Fruit fly (Drosophila melanogaster) whole organism, embryonic: ENCODE data around the gene PsGEF.

Experiments
- Ada2b ChIP-seq: fragments of 200-800 bp; sonication (Bioruptor generic); IDR thresholded peaks from 2 replicates; pipeline ENCODE4 v1.3.6; 2022; ENCODE audit warnings: missing biosample characterization, missing genetic modification characterization
- CG10321 ChIP-seq: fragments of 200-800 bp; sonication (Bioruptor generic); IDR thresholded peaks from 2 replicates; pipeline ENCODE4 v1.3.6; 2022; ENCODE audit warnings: missing biosample characterization, missing genetic modification characterization
- CG11695 ChIP-seq: fragments of 200-800 bp; sonication (Bioruptor generic); IDR thresholded peaks from 3 replicates; pipeline ENCODE4 v1.3.6; 2022; ENCODE audit warnings: missing biosample characterization, missing genetic modification characterization
- CG11696 ChIP-seq: fragments of 200-800 bp; sonication (Bioruptor generic); IDR thresholded peaks from 2 replicates; pipeline ENCODE4 v1.3.6; 2022; ENCODE audit warnings: missing biosample characterization, missing genetic modification characterization
- CG12744 ChIP-seq: fragments of 200-800 bp; sonication (Bioruptor generic); optimal IDR thresholded peaks from 2 replicates; lab custom pipeline; 2016; ENCODE audit warnings: missing biosample characterization, missing genetic modification characterization
- CG13287 ChIP-seq: fragments of 200-800 bp; sonication (Bioruptor generic); IDR thresholded peaks from 2 replicates; pipeline ENCODE4 v1.3.6; 2022; ENCODE audit warnings: missing biosample characterization, missing genetic modification characterization; ENCODE audit not compliant: partially characterized antibody
- CG14667 ChIP-seq: fragments of 200-800 bp; sonication (Bioruptor generic); IDR thresholded peaks from 2 replicates; pipeline ENCODE4 v1.3.6; 2022; ENCODE audit warnings: missing biosample characterization, missing genetic modification characterization
- CG15269 ChIP-seq: fragments of 200-800 bp; sonication (Bioruptor generic); optimal IDR thresholded peaks from 2 replicates; lab custom pipeline; 2018; ENCODE audit warnings: missing biosample characterization, mild to moderate bottlenecking, missing genetic modification characterization, moderate library complexity
- CG1602 ChIP-seq: fragments of 200-800 bp; sonication (Bioruptor generic); optimal IDR thresholded peaks from 3 replicates; lab custom pipeline; 2016; ENCODE audit warnings: missing biosample characterization, missing genetic modification characterization
- CG17186 ChIP-seq: fragments of 200-800 bp; sonication (Bioruptor generic); optimal IDR thresholded peaks from 3 replicates; lab custom pipeline; 2017; ENCODE audit warnings: missing biosample characterization, missing genetic modification reagents, missing genetic modification characterization
- CG17568 ChIP-seq: fragments of 200-800 bp; sonication (Bioruptor generic); optimal IDR thresholded peaks from 2 replicates; lab custom pipeline; 2018; ENCODE audit warnings: missing biosample characterization, mild to moderate bottlenecking, missing genetic modification characterization, moderate library complexity
- CG17802 ChIP-seq: fragments of 200-800 bp; sonication (Bioruptor generic); optimal IDR thresholded peaks from 2 replicates; lab custom pipeline; 2018; ENCODE audit warnings: missing biosample characterization, mild to moderate bottlenecking, missing genetic modification characterization, moderate library complexity
- CG2202 ChIP-seq: fragments of 200-800 bp; sonication (Bioruptor generic); optimal IDR thresholded peaks from 2 replicates; lab custom pipeline; 2018; ENCODE audit warnings: missing biosample characterization, mild to moderate bottlenecking, missing genetic modification characterization
- CG6813 ChIP-seq: fragments of 200-800 bp; sonication (Bioruptor generic); optimal IDR thresholded peaks from 2 replicates; lab custom pipeline; 2017; ENCODE audit warnings: missing biosample characterization, missing genetic modification characterization, mild to moderate bottlenecking, moderate library complexity, missing genetic modification reagents
- CG7963 ChIP-seq: fragments of 200-800 bp; sonication (Bioruptor generic); IDR thresholded peaks from 3 replicates; pipeline ENCODE4 v1.3.6; 2022; ENCODE audit warnings: missing biosample characterization, missing genetic modification characterization; ENCODE audit not compliant: partially characterized antibody
- CG8388 ChIP-seq: fragments of 200-800 bp; sonication (Bioruptor generic); optimal IDR thresholded peaks from 2 replicates; lab custom pipeline; 2019; ENCODE audit warnings: missing biosample characterization, mild to moderate bottlenecking, missing genetic modification characterization, moderate library complexity
- CG9727 ChIP-seq: fragments of 200-800 bp; sonication (Bioruptor generic); optimal IDR thresholded peaks from 3 replicates; lab custom pipeline; 2017; ENCODE audit warnings: missing biosample characterization, mild to moderate bottlenecking, missing genetic modification characterization
- CG9932 ChIP-seq: fragments of 200-800 bp; sonication (Bioruptor generic); IDR thresholded peaks from 2 replicates; pipeline ENCODE4 v1.3.6; 2022; ENCODE audit warnings: missing biosample characterization, missing genetic modification characterization
- Doc3 ChIP-seq: fragments of 200-800 bp; sonication (Bioruptor generic); IDR thresholded peaks from 3 replicates; pipeline ENCODE4 v1.3.6; 2022; ENCODE audit warnings: missing biosample characterization, missing genetic modification characterization; ENCODE audit not compliant: partially characterized antibody
- Dp ChIP-seq: fragments of 200-800 bp; sonication (Bioruptor generic); optimal IDR thresholded peaks from 2 replicates; lab custom pipeline; 2018; ENCODE audit warnings: missing biosample characterization, mild to moderate bottlenecking, missing genetic modification characterization, moderate library complexity
- Dref ChIP-seq: fragments of 200-800 bp; sonication (Bioruptor generic); IDR thresholded peaks from 2 replicates; pipeline ENCODE4 v1.3.6; 2022; ENCODE audit warnings: missing biosample characterization, missing genetic modification characterization
- Mrtf ChIP-seq: fragments of 200-800 bp; sonication (Bioruptor generic); IDR thresholded peaks from 3 replicates; pipeline ENCODE4 v1.3.6; 2022; ENCODE audit warnings: missing biosample characterization, missing genetic modification characterization
- NK7.1 ChIP-seq: fragments of 200-800 bp; sonication (Bioruptor generic); optimal IDR thresholded peaks from 3 replicates; lab custom pipeline; 2016; ENCODE audit warnings: missing biosample characterization, missing genetic modification characterization
- NfI ChIP-seq: fragments of 200-800 bp; sonication (Bioruptor generic); optimal IDR thresholded peaks from 3 replicates; lab custom pipeline; 2018; ENCODE audit warnings: missing biosample characterization, mild to moderate bottlenecking, missing genetic modification characterization, moderate library complexity
- Opbp ChIP-seq: fragments of 200-800 bp; sonication (Bioruptor generic); IDR thresholded peaks from 3 replicates; pipeline ENCODE4 v1.3.6; 2022; ENCODE audit warnings: missing biosample characterization, missing genetic modification characterization; ENCODE audit not compliant: partially characterized antibody
- Pdp1 ChIP-seq, 2 experiments: fragments of 200-800 bp; sonication (Bioruptor generic); optimal IDR thresholded peaks; 3 replicates each; lab custom pipeline; 2016; ENCODE audit warnings: missing biosample characterization in 2 of 2, missing genetic modification characterization in 2 of 2, mild to moderate bottlenecking in 1 of 2, moderate library complexity in 1 of 2
- Scr ChIP-seq: fragments of 200-800 bp; sonication (Bioruptor generic); IDR thresholded peaks from 2 replicates; pipeline ENCODE4 v1.3.6; 2022; ENCODE audit warnings: missing biosample characterization, missing genetic modification characterization; ENCODE audit not compliant: partially characterized antibody
- YL-1 ChIP-seq: fragments of 200-800 bp; sonication (Bioruptor generic); optimal IDR thresholded peaks from 3 replicates; lab custom pipeline; 2017; ENCODE audit warnings: missing biosample characterization, mild to moderate bottlenecking, missing genetic modification characterization
- cad ChIP-seq: fragments of >200 bp; optimal IDR thresholded peaks from 2 replicates; lab custom pipeline; 2017; ENCODE audit warnings: missing biosample characterization, missing genetic modification characterization
- crp ChIP-seq, 2 experiments: fragments of 200-800 bp; sonication (Bioruptor generic); optimal IDR thresholded peaks; 2 replicates in 1 of 2; 3 replicates in 1 of 2; lab custom pipeline; 2017; ENCODE audit warnings: missing biosample characterization in 2 of 2, missing genetic modification characterization in 2 of 2, mild to moderate bottlenecking in 1 of 2, moderate library complexity in 1 of 2
- dan ChIP-seq: fragments of 200-800 bp; sonication (Bioruptor generic); IDR thresholded peaks from 2 replicates; pipeline ENCODE4 v1.3.6; 2022; ENCODE audit warnings: missing biosample characterization, missing genetic modification characterization
- fd102C ChIP-seq: fragments of 200-800 bp; sonication (Bioruptor generic); optimal IDR thresholded peaks from 2 replicates; lab custom pipeline; 2018; ENCODE audit warnings: missing biosample characterization, mild to moderate bottlenecking, missing genetic modification characterization, moderate library complexity
- ftz-f1 ChIP-seq: fragments of 200-800 bp; sonication (Bioruptor generic); optimal IDR thresholded peaks from 2 replicates; lab custom pipeline; 2016; ENCODE audit warnings: missing biosample characterization, missing genetic modification characterization
- gcm ChIP-seq: fragments of 200-800 bp; sonication (Bioruptor generic); optimal IDR thresholded peaks from 2 replicates; lab custom pipeline; 2019; ENCODE audit warnings: missing biosample characterization, mild to moderate bottlenecking, missing genetic modification characterization, moderate library complexity
- ham ChIP-seq: fragments of 200-800 bp; sonication (Bioruptor generic); IDR thresholded peaks from 2 replicates; pipeline ENCODE4 v1.3.6; 2022; ENCODE audit warnings: missing biosample characterization, missing genetic modification characterization
- kah ChIP-seq: fragments of 200-800 bp; sonication (Bioruptor generic); optimal IDR thresholded peaks from 2 replicates; lab custom pipeline; 2018; ENCODE audit warnings: missing biosample characterization, mild to moderate bottlenecking, missing genetic modification characterization
- klu ChIP-seq: fragments of 200-800 bp; sonication (Bioruptor generic); IDR thresholded peaks from 2 replicates; pipeline ENCODE4 v1.3.6; 2022; ENCODE audit warnings: missing biosample characterization, missing genetic modification characterization
- nom ChIP-seq: fragments of 200-800 bp; sonication (Bioruptor generic); optimal IDR thresholded peaks from 2 replicates; lab custom pipeline; 2017; ENCODE audit warnings: missing biosample characterization, missing genetic modification characterization, mild to moderate bottlenecking, moderate library complexity, missing genetic modification reagents
- onecut ChIP-seq: fragments of 200-800 bp; sonication (Bioruptor generic); IDR thresholded peaks from 2 replicates; pipeline ENCODE4 v1.3.6; 2022; ENCODE audit warnings: missing biosample characterization, missing genetic modification characterization
- prd ChIP-seq, 3 experiments: fragments of >200 bp in 2 of 3; fragments of 200-800 bp in 1 of 3; sonication (Bioruptor generic) in 1 of 3; optimal IDR thresholded peaks in 2 of 3; IDR thresholded peaks in 1 of 3; 2 replicates in 2 of 3; 3 replicates in 1 of 3; pipeline versions ENCODE4 v1.3.6 to Lab custom; 2017 to 2022; ENCODE audit warnings: missing biosample characterization in 1 of 3, missing genetic modification characterization in 1 of 3
- salm ChIP-seq: fragments of 200-800 bp; sonication (Bioruptor generic); optimal IDR thresholded peaks from 2 replicates; lab custom pipeline; 2018; ENCODE audit warnings: missing biosample characterization, mild to moderate bottlenecking, missing genetic modification characterization
- sc ChIP-seq, 3 experiments: fragments of >200 bp in 2 of 3; fragments of 200-800 bp in 1 of 3; sonication (Bioruptor generic) in 1 of 3; optimal IDR thresholded peaks; 2 replicates in 2 of 3; 3 replicates in 1 of 3; lab custom pipeline; 2017; ENCODE audit warnings: mild to moderate bottlenecking in 1 of 3, missing biosample characterization in 1 of 3, missing genetic modification characterization in 1 of 3, missing genetic modification reagents in 1 of 3
- sim ChIP-seq: fragments of 200-800 bp; sonication (Bioruptor generic); IDR thresholded peaks from 2 replicates; pipeline ENCODE4 v1.3.6; 2022; ENCODE audit warnings: missing biosample characterization, missing genetic modification characterization
- slbo ChIP-seq: fragments of 200-800 bp; sonication (Bioruptor generic); IDR thresholded peaks from 2 replicates; pipeline ENCODE4 v1.3.6; 2022; ENCODE audit warnings: missing biosample characterization, missing genetic modification characterization
- sna ChIP-seq: fragments of 200-800 bp; sonication (Bioruptor generic); IDR thresholded peaks from 2 replicates; pipeline ENCODE4 v1.3.6; 2022; ENCODE audit warnings: missing biosample characterization, missing genetic modification characterization; ENCODE audit not compliant: partially characterized antibody
- so ChIP-seq: fragments of 200-800 bp; sonication (Bioruptor generic); IDR thresholded peaks from 3 replicates; pipeline ENCODE4 v1.3.6; 2022; ENCODE audit warnings: missing biosample characterization, missing genetic modification characterization
- sqz ChIP-seq: fragments of 200-800 bp; sonication (Bioruptor generic); optimal IDR thresholded peaks from 3 replicates; lab custom pipeline; 2018; ENCODE audit warnings: missing biosample characterization, mild to moderate bottlenecking, missing genetic modification characterization
- vvl ChIP-seq: fragments of 200-800 bp; sonication (Bioruptor generic); IDR thresholded peaks from 2 replicates; pipeline ENCODE4 v1.3.6; 2022; ENCODE audit warnings: missing biosample characterization, missing genetic modification characterization
- zen ChIP-seq: fragments of 200-800 bp; sonication (Bioruptor generic); optimal IDR thresholded peaks from 3 replicates; lab custom pipeline; 2018; ENCODE audit warnings: missing biosample characterization, mild to moderate bottlenecking, missing genetic modification characterization, moderate library complexity

PsGEF gene

DNA sequence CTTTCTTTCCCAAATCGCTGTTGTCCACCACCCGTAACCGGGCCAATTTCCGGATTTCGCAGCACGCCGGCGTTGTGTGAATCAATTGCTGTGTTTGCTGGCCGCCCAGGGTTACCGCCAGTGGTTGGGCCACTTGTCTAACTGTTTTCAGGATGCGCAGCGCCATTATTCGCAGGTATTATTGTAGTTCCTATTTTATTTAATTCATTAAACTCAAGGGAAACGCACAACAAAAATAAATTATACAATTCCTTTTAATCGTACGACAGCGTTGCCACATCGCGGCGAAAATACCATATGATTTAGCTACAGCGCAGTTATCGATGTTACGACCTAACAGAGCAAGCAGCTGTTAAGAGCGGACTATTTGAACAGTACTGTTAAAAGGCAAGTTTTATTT lies 43.1 kb downstream of the PsGEF start, which contains the start of gene mRpL14 (continued):
- TF ChIP-seq CG17568 (GFP tag; lab: Kevin White, UChicago) = no peak
- TF ChIP-seq crp (GFP tag; optimal IDR thresholded peaks at IDR 0.05; lab: Kevin White, UChicago) = peak; percentile 59 to 90
- TF ChIP-seq CG9727 = no peak
- TF ChIP-seq onecut = no peak
- TF ChIP-seq kah (GFP tag; lab: Kevin White, UChicago) = no peak
- peak; percentile 74 for TF ChIP-seq Dp (GFP tag; lab: Kevin White, UChicago)
- peak; percentile 46 for TF ChIP-seq YL-1 (GFP tag; lab: Kevin White, UChicago)
- TF ChIP-seq CG8388 = no peak
- no peak for TF ChIP-seq CG11696 (GFP tag; lab: Robert Waterston, UW)
- no peak for TF ChIP-seq prd (optimal IDR thresholded peaks at IDR 0.05; lab: Kevin White, UChicago)
- TF ChIP-seq prd (GFP tag; IDR thresholded peaks at IDR 0.05; lab: Robert Waterston, UW) = no peak
- TF ChIP-seq dan = no peak
- TF ChIP-seq ftz-f1 (GFP tag; lab: Kevin White, UChicago) = no peak
- TF ChIP-seq Mrtf (GFP tag; lab: Robert Waterston, UW) = no peak
- TF ChIP-seq sna (GFP tag; lab: Robert Waterston, UW) = 0 out of 2 replicates have a peak, but pooled peaks have one; percentile 25
- no peak for TF ChIP-seq NfI (GFP tag; lab: Kevin White, UChicago)
- no peak for TF ChIP-seq gcm (GFP tag; lab: Kevin White, UChicago)
- no peak for TF ChIP-seq CG17802
- no peak for TF ChIP-seq CG7963 (GFP tag; lab: Robert Waterston, UW)
- no peak for TF ChIP-seq ham (GFP tag; lab: Robert Waterston, UW)
- TF ChIP-seq Scr (GFP tag; lab: Robert Waterston, UW) = peak; percentile 27; the same call in 1 of the 2 replicates
- peak; percentile 8 for TF ChIP-seq CG17186 (GFP tag; lab: Kevin White, UChicago)
- no peak for TF ChIP-seq sqz (GFP tag; lab: Kevin White, UChicago)
- no peak for TF ChIP-seq sc (optimal IDR thresholded peaks at IDR 0.05; lab: Kevin White, UChicago)
- TF ChIP-seq sc (GFP tag; optimal IDR thresholded peaks at IDR 0.05; lab: Kevin White, UChicago) = no peak
- TF ChIP-seq nom = no peak
- no peak for TF ChIP-seq fd102C
- no peak for TF ChIP-seq CG6813 (GFP tag; lab: Kevin White, UChicago)
- no peak for TF ChIP-seq sim (GFP tag; lab: Robert Waterston, UW)
- peak; percentile 57 for TF ChIP-seq Dref
- TF ChIP-seq cad (GFP tag; lab: Kevin White, UChicago) = no peak
- no peak for TF ChIP-seq CG1602 (GFP tag; lab: Kevin White, UChicago)
- TF ChIP-seq klu (GFP tag; lab: Robert Waterston, UW) = no peak
- TF ChIP-seq CG14667 (GFP tag; lab: Robert Waterston, UW) = no peak
- peak in 1 of 2 experiments; percentile 97 for TF ChIP-seq Pdp1 (GFP tag; optimal IDR thresholded peaks at IDR 0.05; lab: Kevin White, UChicago)
- TF ChIP-seq CG10321 = no peak
- TF ChIP-seq CG12744 = no peak
- no peak for TF ChIP-seq slbo (GFP tag; lab: Robert Waterston, UW)
- TF ChIP-seq CG9932 = no peak
- no peak for TF ChIP-seq CG15269 (tag; lab: Kevin White, UChicago)
- no peak for TF ChIP-seq Ada2b
- TF ChIP-seq vvl (GFP tag; lab: Robert Waterston, UW) = peak; percentile 26; the same call in 1 of the 2 replicates
- TF ChIP-seq CG2202 (tag; lab: Kevin White, UChicago) = no peak
- no peak for TF ChIP-seq NK7.1 (GFP tag; lab: Kevin White, UChicago)
- TF ChIP-seq so (GFP tag; lab: Robert Waterston, UW) = no peak
- TF ChIP-seq Opbp = no peak
- TF ChIP-seq CG13287 (GFP tag; lab: Robert Waterston, UW) = 0 out of 2 replicates have a peak, but pooled peaks have one; percentile 21
- TF ChIP-seq CG11695 (GFP tag; lab: Robert Waterston, UW) = no peak
- no peak for TF ChIP-seq zen (tag; lab: Kevin White, UChicago)
- TF ChIP-seq Doc3 = no peak
- no peak for TF ChIP-seq salm (tag; lab: Kevin White, UChicago)
